Fruit fly (Drosophila melanogaster) whole organism, embryonic: ENCODE results near the gene CG9503.

Experiments used
- Aef1 ChIP-seq: fragments of 200-800 bp; sonication (Bioruptor generic); IDR thresholded peaks from 3 replicates; pipeline ENCODE4 v1.3.6; 2022; ENCODE audit warnings: missing biosample characterization, missing genetic modification characterization
- B-H1 ChIP-seq: fragments of 200-800 bp; sonication (Bioruptor generic); IDR thresholded peaks from 3 replicates; pipeline ENCODE4 v1.3.6; 2022; ENCODE audit warnings: missing biosample characterization, missing genetic modification characterization
- CG11085 ChIP-seq: fragments of 200-800 bp; sonication (Bioruptor generic); IDR thresholded peaks from 2 replicates; pipeline ENCODE4 v1.3.6; 2022; ENCODE audit warnings: missing biosample characterization, missing genetic modification characterization
- CG11398 ChIP-seq: fragments of 200-800 bp; sonication (Bioruptor generic); optimal IDR thresholded peaks from 2 replicates; lab custom pipeline; 2016; ENCODE audit warnings: missing biosample characterization, missing genetic modification characterization
- CG12104 ChIP-seq: fragments of 200-800 bp; sonication (Bioruptor generic); optimal IDR thresholded peaks from 3 replicates; lab custom pipeline; 2016; ENCODE audit warnings: missing biosample characterization, missing genetic modification characterization
- CG13894 ChIP-seq: fragments of 200-800 bp; sonication (Bioruptor generic); optimal IDR thresholded peaks from 3 replicates; lab custom pipeline; 2018; ENCODE audit warnings: missing biosample characterization, mild to moderate bottlenecking, missing genetic modification characterization, moderate library complexity
- CG14441 ChIP-seq: fragments of 200-800 bp; sonication (Bioruptor generic); IDR thresholded peaks from 2 replicates; pipeline ENCODE4 v1.3.6; 2022; ENCODE audit warnings: missing biosample characterization, missing genetic modification characterization
- CG15011 ChIP-seq: fragments of 200-800 bp; sonication (Bioruptor generic); optimal IDR thresholded peaks from 3 replicates; lab custom pipeline; 2018; ENCODE audit warnings: missing biosample characterization, mild to moderate bottlenecking, missing genetic modification characterization
- CG15073 ChIP-seq: fragments of 200-800 bp; sonication (Bioruptor generic); optimal IDR thresholded peaks from 2 replicates; lab custom pipeline; 2016; ENCODE audit warnings: missing biosample characterization, missing genetic modification characterization
- CG1602 ChIP-seq: fragments of 200-800 bp; sonication (Bioruptor generic); optimal IDR thresholded peaks from 3 replicates; lab custom pipeline; 2016; ENCODE audit warnings: missing biosample characterization, missing genetic modification characterization
- CG17361 ChIP-seq: fragments of 200-800 bp; sonication (Bioruptor generic); IDR thresholded peaks from 3 replicates; pipeline ENCODE4 v1.3.6; 2022; ENCODE audit warnings: missing biosample characterization, missing genetic modification characterization
- CG34224 ChIP-seq: fragments of 200-800 bp; sonication (Bioruptor generic); IDR thresholded peaks from 3 replicates; pipeline ENCODE4 v1.3.6; 2022; ENCODE audit warnings: missing biosample characterization, missing genetic modification characterization; ENCODE audit not compliant: partially characterized antibody
- CG7372 ChIP-seq: fragments of 200-800 bp; sonication (Bioruptor generic); IDR thresholded peaks from 2 replicates; pipeline ENCODE4 v1.3.6; 2022; ENCODE audit warnings: missing biosample characterization, missing genetic modification characterization
- CG7963 ChIP-seq: fragments of 200-800 bp; sonication (Bioruptor generic); IDR thresholded peaks from 3 replicates; pipeline ENCODE4 v1.3.6; 2022; ENCODE audit warnings: missing biosample characterization, missing genetic modification characterization; ENCODE audit not compliant: partially characterized antibody
- CG9609 ChIP-seq: fragments of 200-800 bp; sonication (Bioruptor generic); optimal IDR thresholded peaks from 3 replicates; lab custom pipeline; 2016; ENCODE audit warnings: missing biosample characterization, missing genetic modification characterization
- CG9797 ChIP-seq: fragments of 200-800 bp; sonication (Bioruptor generic); optimal IDR thresholded peaks from 3 replicates; lab custom pipeline; 2018; ENCODE audit warnings: missing biosample characterization, mild to moderate bottlenecking, missing genetic modification characterization
- CkIIα-i1 ChIP-seq: fragments of 200-800 bp; sonication (Bioruptor generic); IDR thresholded peaks from 2 replicates; pipeline ENCODE4 v1.3.6; 2022; ENCODE audit warnings: missing biosample characterization, missing genetic modification characterization
- D ChIP-seq, 2 experiments: fragments of 200-800 bp in 1 of 2; fragments of >200 bp in 1 of 2; sonication (Bioruptor generic) in 1 of 2; optimal IDR thresholded peaks; 2 replicates in 1 of 2; 3 replicates in 1 of 2; lab custom pipeline; 2017; ENCODE audit warnings: mild to moderate bottlenecking in 1 of 2, missing biosample characterization in 1 of 2, missing genetic modification characterization in 1 of 2, missing genetic modification reagents in 1 of 2
- Deaf1 ChIP-seq: fragments of 200-800 bp; optimal IDR thresholded peaks from 3 replicates; lab custom pipeline; 2019; ENCODE audit warnings: missing biosample characterization, mild to moderate bottlenecking, missing genetic modification characterization, moderate library complexity
- Dll ChIP-seq: fragments of 200-800 bp; sonication (Bioruptor generic); IDR thresholded peaks from 4 replicates; pipeline ENCODE4 v1.3.6; 2022; ENCODE audit warnings: missing biosample characterization, missing genetic modification characterization; ENCODE audit not compliant: partially characterized antibody
- Gug ChIP-seq: fragments of 200-800 bp; sonication (Bioruptor generic); IDR thresholded peaks from 4 replicates; pipeline ENCODE4 v1.3.6; 2022; ENCODE audit warnings: missing biosample characterization, missing genetic modification characterization
- Hr3 ChIP-seq: fragments of 200-800 bp; sonication (Bioruptor generic); optimal IDR thresholded peaks from 3 replicates; lab custom pipeline; 2016; ENCODE audit warnings: missing biosample characterization, missing genetic modification characterization
- Hr39 ChIP-seq: fragments of >200 bp; optimal IDR thresholded peaks from 2 replicates; lab custom pipeline; 2017
- Hr51 ChIP-seq, 2 experiments: fragments of 200-800 bp; sonication (Bioruptor generic); optimal IDR thresholded peaks; 2 replicates in 1 of 2; 3 replicates in 1 of 2; lab custom pipeline; 2016 to 2018; ENCODE audit warnings: missing biosample characterization in 2 of 2, missing genetic modification characterization in 2 of 2, mild to moderate bottlenecking in 1 of 2, moderate library complexity in 1 of 2
- Kr ChIP-seq: fragments of 200-800 bp; sonication (Bioruptor generic); optimal IDR thresholded peaks from 2 replicates; lab custom pipeline; 2017; ENCODE audit warnings: missing biosample characterization, mild to moderate bottlenecking, missing genetic modification characterization
- Lpt ChIP-seq: fragments of >200 bp; optimal IDR thresholded peaks from 2 replicates; lab custom pipeline; 2018; ENCODE audit warnings: missing biosample characterization, missing genetic modification characterization
- Myb ChIP-seq: fragments of 200-800 bp; sonication (Bioruptor generic); optimal IDR thresholded peaks from 2 replicates; lab custom pipeline; 2016; ENCODE audit warnings: missing biosample characterization, missing genetic modification characterization
- Neu2 ChIP-seq: fragments of 200-800 bp; sonication (Bioruptor generic); optimal IDR thresholded peaks from 3 replicates; lab custom pipeline; 2016; ENCODE audit warnings: missing biosample characterization, missing genetic modification characterization, borderline replicate concordance
- Opbp ChIP-seq: fragments of 200-800 bp; sonication (Bioruptor generic); IDR thresholded peaks from 3 replicates; pipeline ENCODE4 v1.3.6; 2022; ENCODE audit warnings: missing biosample characterization, missing genetic modification characterization; ENCODE audit not compliant: partially characterized antibody
- bab2 ChIP-seq: fragments of 200-800 bp; sonication (Bioruptor generic); optimal IDR thresholded peaks from 2 replicates; lab custom pipeline; 2016; ENCODE audit warnings: missing biosample characterization, missing genetic modification characterization
- bcd ChIP-seq: fragments of 200-800 bp; sonication (Bioruptor generic); optimal IDR thresholded peaks from 2 replicates; lab custom pipeline; 2017; ENCODE audit warnings: missing biosample characterization, mild to moderate bottlenecking, missing genetic modification characterization
- cas ChIP-seq: fragments of 200-800 bp; sonication (Bioruptor generic); IDR thresholded peaks from 2 replicates; pipeline ENCODE4 v1.3.6; 2022; ENCODE audit warnings: missing biosample characterization, missing genetic modification characterization
- cwo ChIP-seq: fragments of 200-800 bp; sonication (Bioruptor generic); optimal IDR thresholded peaks from 3 replicates; lab custom pipeline; 2017; ENCODE audit warnings: missing biosample characterization, missing genetic modification characterization, mild to moderate bottlenecking, moderate library complexity, missing genetic modification reagents
- danr ChIP-seq: fragments of 200-800 bp; sonication (Bioruptor generic); IDR thresholded peaks from 2 replicates; pipeline ENCODE4 v1.3.6; 2022; ENCODE audit warnings: missing biosample characterization, missing genetic modification characterization
- dysf ChIP-seq: fragments of 200-800 bp; sonication (Bioruptor generic); IDR thresholded peaks from 3 replicates; pipeline ENCODE4 v1.3.6; 2022; ENCODE audit warnings: missing biosample characterization, missing genetic modification characterization
- ems ChIP-seq: fragments of 200-800 bp; sonication (Bioruptor generic); optimal IDR thresholded peaks from 3 replicates; lab custom pipeline; 2016; ENCODE audit warnings: missing biosample characterization, missing genetic modification characterization
- en ChIP-seq: fragments of 200-800 bp; sonication (Bioruptor generic); optimal IDR thresholded peaks from 2 replicates; lab custom pipeline; 2016; ENCODE audit warnings: missing biosample characterization, missing genetic modification characterization
- fd3F ChIP-seq: fragments of 200-800 bp; sonication (Bioruptor generic); optimal IDR thresholded peaks from 2 replicates; lab custom pipeline; 2018; ENCODE audit warnings: missing biosample characterization, mild to moderate bottlenecking, missing genetic modification characterization, moderate library complexity
- fd96Cb ChIP-seq: fragments of 200-800 bp; sonication (Bioruptor generic); optimal IDR thresholded peaks from 2 replicates; lab custom pipeline; 2018; ENCODE audit warnings: missing biosample characterization, mild to moderate bottlenecking, missing genetic modification characterization, moderate library complexity
- ham ChIP-seq: fragments of 200-800 bp; sonication (Bioruptor generic); IDR thresholded peaks from 2 replicates; pipeline ENCODE4 v1.3.6; 2022; ENCODE audit warnings: missing biosample characterization, missing genetic modification characterization
- jigr1 ChIP-seq: fragments of 200-800 bp; sonication (Bioruptor generic); IDR thresholded peaks from 3 replicates; pipeline ENCODE4 v1.3.6; 2022; ENCODE audit warnings: missing biosample characterization, missing genetic modification characterization
- lab ChIP-seq: fragments of 200-800 bp; sonication (Bioruptor generic); optimal IDR thresholded peaks from 3 replicates; lab custom pipeline; 2017; ENCODE audit warnings: missing biosample characterization, missing genetic modification characterization, mild to moderate bottlenecking, moderate library complexity, missing genetic modification reagents
- nerfin-1 ChIP-seq: fragments of 200-800 bp; sonication (Bioruptor generic); optimal IDR thresholded peaks from 3 replicates; lab custom pipeline; 2019; ENCODE audit warnings: missing biosample characterization, mild to moderate bottlenecking, missing genetic modification characterization, moderate library complexity
- nerfin-2 ChIP-seq: fragments of 200-800 bp; sonication (Bioruptor generic); IDR thresholded peaks from 2 replicates; pipeline ENCODE4 v1.3.6; 2022; ENCODE audit warnings: missing biosample characterization, missing genetic modification characterization; ENCODE audit not compliant: partially characterized antibody
- pb ChIP-seq: fragments of 200-800 bp; sonication (Bioruptor generic); optimal IDR thresholded peaks from 3 replicates; lab custom pipeline; 2016; ENCODE audit warnings: missing biosample characterization, missing genetic modification characterization
- pfk ChIP-seq: fragments of 200-800 bp; sonication (Bioruptor generic); optimal IDR thresholded peaks from 2 replicates; lab custom pipeline; 2018; ENCODE audit warnings: missing biosample characterization, mild to moderate bottlenecking, missing genetic modification characterization, moderate library complexity
- pnt ChIP-seq: fragments of 200-800 bp; sonication (Bioruptor generic); optimal IDR thresholded peaks from 3 replicates; lab custom pipeline; 2016; ENCODE audit warnings: missing biosample characterization, missing genetic modification characterization
- scrt ChIP-seq: fragments of 200-800 bp; sonication (Bioruptor generic); optimal IDR thresholded peaks from 2 replicates; lab custom pipeline; 2018; ENCODE audit warnings: missing biosample characterization, mild to moderate bottlenecking, missing genetic modification characterization, moderate library complexity
- trem ChIP-seq: fragments of 200-800 bp; optimal IDR thresholded peaks from 3 replicates; lab custom pipeline; 2019; ENCODE audit warnings: missing biosample characterization, mild to moderate bottlenecking, missing genetic modification characterization, moderate library complexity
- wor ChIP-seq: fragments of 200-800 bp; sonication (Bioruptor generic); IDR thresholded peaks from 2 replicates; pipeline ENCODE4 v1.3.6; 2022; ENCODE audit warnings: missing biosample characterization, missing genetic modification characterization
- zfh2 ChIP-seq: fragments of 200-800 bp; sonication (Bioruptor generic); optimal IDR thresholded peaks from 2 replicates; lab custom pipeline; 2016; ENCODE audit warnings: missing biosample characterization, missing genetic modification characterization

CG9503 gene

dm6 chrX:14947399-14947798, 24.1 kb upstream of the CG9503 start (continued):
- TF ChIP-seq Hr39 (lab: Kevin White, UChicago) (no peak), CG15011 (GFP tag; lab: Kevin White, UChicago) (no peak), cwo (GFP tag; lab: Kevin White, UChicago) (peak; percentile 31), Aef1 (GFP tag; lab: Robert Waterston, UW) (0 out of 3 replicates have a peak, but pooled peaks have one; percentile 12), fd3F (GFP tag; lab: Kevin White, UChicago) (no peak), D (optimal IDR thresholded peaks at IDR 0.05; lab: Kevin White, UChicago) (no peak), D (GFP tag; optimal IDR thresholded peaks at IDR 0.05; lab: Kevin White, UChicago) (no peak), Lpt (no peak), jigr1 (GFP tag; lab: Robert Waterston, UW) (no peak), Kr (GFP tag; lab: Kevin White, UChicago) (no peak), CG14441 (GFP tag; lab: Robert Waterston, UW) (0 out of 2 replicates have a peak, but pooled peaks have one; percentile 26), pfk (peak; percentile 54), Neu2 (GFP tag; lab: Kevin White, UChicago) (no peak), Gug (GFP tag; lab: Robert Waterston, UW) (no peak), bab2 (GFP tag; lab: Kevin White, UChicago) (no peak), CG13894 (tag; lab: Kevin White, UChicago) (peak; percentile 16), CG1602 (GFP tag; lab: Kevin White, UChicago) (no peak), danr (GFP tag; lab: Robert Waterston, UW) (no peak), Hr3 (GFP tag; lab: Kevin White, UChicago) (no peak), Deaf1 (tag; lab: Kevin White, UChicago) (no peak), nerfin-2 (no peak), CG11085 (GFP tag; lab: Robert Waterston, UW) (no peak), pb (GFP tag; lab: Kevin White, UChicago) (peak; percentile 32), CG15073 (GFP tag; lab: Kevin White, UChicago) (no peak), CG9609 (no peak), scrt (GFP tag; lab: Kevin White, UChicago) (peak; percentile 16), CG12104 (GFP tag; lab: Kevin White, UChicago) (peak; percentile 5), trem (tag; lab: Kevin White, UChicago) (no peak), B-H1 (GFP tag; lab: Robert Waterston, UW) (peak; percentile 42; the same call in 1 of the 3 replicates), Myb (no peak), wor (no peak), CG9797 (no peak), dysf (0 out of 3 replicates have a peak, but pooled peaks have one; percentile 36), fd96Cb (tag; lab: Kevin White, UChicago) (no peak), en (GFP tag; lab: Kevin White, UChicago) (no peak), ham (GFP tag; lab: Robert Waterston, UW) (no peak), CG17361 (peak; percentile 35; the same call in 1 of the 3 replicates), lab (GFP tag; lab: Kevin White, UChicago) (peak; percentile 79), CG7963 (GFP tag; lab: Robert Waterston, UW) (no peak), ems (GFP tag; lab: Kevin White, UChicago) (no peak), nerfin-1 (tag; lab: Kevin White, UChicago) (no peak), zfh2 (GFP tag; lab: Kevin White, UChicago) (no peak), pnt (GFP tag; lab: Kevin White, UChicago) (no peak), bcd (GFP tag; lab: Kevin White, UChicago) (peak; percentile 11), CG7372 (GFP tag; lab: Robert Waterston, UW) (no peak), CG34224 (GFP tag; lab: Robert Waterston, UW) (no peak), CG11398 (no peak), Dll (GFP tag; lab: Robert Waterston, UW) (no peak), CkIIα-i1 (GFP tag; lab: Robert Waterston, UW) (peak; percentile 38; the same call in 1 of the 2 replicates), Opbp (no peak), Hr51 (GFP tag; optimal IDR thresholded peaks at IDR 0.05; lab: Kevin White, UChicago) (no peak), cas (GFP tag; lab: Robert Waterston, UW) (no peak)
